Fruit fly (Drosophila melanogaster) whole organism, prepupa: ENCODE results near the gene CG14325.
A peak's percentile ranks its signal among the peaks of the same experiment; 100 is the strongest.

Experiments
- Blimp-1 ChIP-seq: fragments of 200-800 bp; sonication (Bioruptor generic); optimal IDR thresholded peaks from 3 replicates; lab custom pipeline; 2017; ENCODE audit warnings: missing biosample characterization, missing genetic modification characterization, mild to moderate bottlenecking, moderate library complexity, missing genetic modification reagents
- CG10631 ChIP-seq: fragments of 200-800 bp; sonication (Bioruptor generic); optimal IDR thresholded peaks from 2 replicates; lab custom pipeline; 2016; ENCODE audit warnings: missing biosample characterization, missing genetic modification characterization
- CG1621 ChIP-seq: fragments of 200-800 bp; sonication (Bioruptor generic); optimal IDR thresholded peaks from 3 replicates; lab custom pipeline; 2018; ENCODE audit warnings: missing biosample characterization, mild to moderate bottlenecking, missing genetic modification characterization
- Ets96B ChIP-seq: fragments of 200-800 bp; optimal IDR thresholded peaks from 2 replicates; lab custom pipeline; 2019; ENCODE audit warnings: missing biosample characterization, mild to moderate bottlenecking, missing genetic modification characterization, moderate library complexity
- Smox ChIP-seq: fragments of 200-800 bp; sonication (Bioruptor generic); optimal IDR thresholded peaks from 3 replicates; lab custom pipeline; 2016; ENCODE audit warnings: missing biosample characterization, missing genetic modification characterization
- Sox102F ChIP-seq: fragments of 200-800 bp; sonication (Bioruptor generic); optimal IDR thresholded peaks from 2 replicates; lab custom pipeline; 2016; ENCODE audit warnings: missing biosample characterization, mild to moderate bottlenecking, missing genetic modification characterization

dm6 chr3R:17617121-17617975, 9.6 kb upstream of the CG14325 start:
- TF ChIP-seq Smox (GFP tag; lab: Kevin White, UChicago) (peak; percentile 3), Sox102F (GFP tag; lab: Kevin White, UChicago) (no peak), CG10631 (GFP tag; lab: Kevin White, UChicago) (no peak), Blimp-1 (GFP tag; lab: Kevin White, UChicago) (no peak), Ets96B (tag; lab: Kevin White, UChicago) (no peak), CG1621 (tag; lab: Kevin White, UChicago) (no peak)
